Worm (Caenorhabditis elegans) whole organism, young adult: ENCODE results near the gene cyk-7.

Experiments
- F33H1.4 ChIP-seq: fragments of 200-800 bp; sonication (Bioruptor generic); IDR thresholded peaks from 2 replicates; pipeline ENCODE4 v1.3.6; 2022; ENCODE audit warnings: missing genetic modification reagents, missing genetic modification characterization, missing compliant biosample characterization
- ama-1 ChIP-seq, 3 experiments: fragments of 150-350 bp in 1 of 3; sonication (generic microtip) in 2 of 3; optimal IDR thresholded peaks; 2 replicates each; lab custom pipeline; 2014 to 2018; ENCODE audit warnings: missing biosample characterization in 2 of 3, missing genetic modification characterization in 2 of 3, missing genetic modification reagents in 2 of 3
- aptf-2 ChIP-seq: fragments of 200-800 bp; sonication (Bioruptor generic); conservative IDR thresholded peaks from 2 replicates; pipeline ENCODE4 v1.3.6; 2022; ENCODE audit warnings: missing genetic modification reagents, missing genetic modification characterization, missing compliant biosample characterization
- ceh-40 ChIP-seq: fragments of 200-800 bp; sonication (Bioruptor generic); IDR thresholded peaks from 2 replicates; pipeline ENCODE4 v1.3.6; 2022; ENCODE audit warnings: missing genetic modification characterization, missing compliant biosample characterization
- hmg-1.2 ChIP-seq: fragments of 200-800 bp; sonication (Bioruptor generic); IDR thresholded peaks from 2 replicates; pipeline ENCODE4 v1.3.6; 2022; ENCODE audit warnings: missing genetic modification reagents, missing genetic modification characterization, missing compliant biosample characterization
- hrde-1 ChIP-seq: sonication (generic microtip); optimal IDR thresholded peaks from 2 replicates; lab custom pipeline; 2016; ENCODE audit warnings: missing genetic modification characterization, mild to moderate bottlenecking, missing compliant biosample characterization, moderate library complexity, missing genotype, missing genetic modification reagents, borderline replicate concordance
- madf-8 ChIP-seq: fragments of 200-800 bp; sonication (Bioruptor generic); conservative IDR thresholded peaks from 2 replicates; pipeline ENCODE4 v1.3.6; 2022; ENCODE audit warnings: missing genetic modification reagents, missing genetic modification characterization, missing compliant biosample characterization
- snpc-4 ChIP-seq, 5 experiments: fragments of 150-350 bp in 1 of 5; sonication (generic microtip) in 4 of 5; optimal IDR thresholded peaks; 2 replicates each; lab custom pipeline; 2014 to 2018; ENCODE audit warnings: missing genetic modification characterization in 5 of 5, missing biosample characterization in 3 of 5, antibody characterized with exemption in 2 of 5, mild to moderate bottlenecking in 2 of 5, missing compliant biosample characterization in 2 of 5, missing genotype in 2 of 5, moderate library complexity in 2 of 5, missing genetic modification reagents in 1 of 5
- unc-62 ChIP-seq: fragments of 150-350 bp; optimal IDR thresholded peaks from 2 replicates; lab custom pipeline; 2014; ENCODE audit warnings: missing biosample characterization, missing genetic modification reagents, missing genetic modification characterization
- zfh-2 ChIP-seq: fragments of 200-800 bp; sonication (Bioruptor generic); conservative IDR thresholded peaks from 2 replicates; pipeline ENCODE4 v1.3.6; 2022; ENCODE audit warnings: missing genetic modification reagents, missing genetic modification characterization, missing compliant biosample characterization

DNA sequence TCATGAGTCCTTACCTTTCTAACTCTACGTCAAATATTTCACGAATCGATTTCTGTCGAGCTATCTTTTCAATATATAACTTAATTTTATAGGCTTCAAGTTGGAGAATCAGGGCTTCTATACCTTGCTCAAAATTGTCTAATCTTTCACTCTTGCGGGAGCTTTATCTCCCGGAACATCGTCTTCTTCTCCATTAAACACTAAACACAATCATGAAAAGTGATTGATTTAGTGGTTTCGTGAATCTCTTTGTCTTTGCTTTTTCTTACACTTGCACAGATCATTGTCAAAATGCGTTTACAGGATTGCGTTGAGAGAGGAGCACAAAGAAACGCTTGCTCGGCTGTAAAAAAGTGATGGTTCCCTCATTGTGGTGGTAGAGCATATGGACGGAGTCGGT is 6.8 kb downstream of the cyk-7 start:
- no peak for TF ChIP-seq hmg-1.2
- no peak for TF ChIP-seq ceh-40 (GFP tag; lab: Robert Waterston, UW)
- no peak for TF ChIP-seq ama-1 (optimal IDR thresholded peaks at IDR 0.05; lab: Kevin White, UChicago)
- TF ChIP-seq ama-1 (GFP tag; optimal IDR thresholded peaks at IDR 0.05; lab: Kevin White, UChicago): no peak
- no peak for TF ChIP-seq hrde-1
- TF ChIP-seq snpc-4 (GFP tag; optimal IDR thresholded peaks at IDR 0.05; lab: Kevin White, UChicago): no peak
- no peak for TF ChIP-seq snpc-4 (tag; optimal IDR thresholded peaks at IDR 0.05; lab: Kevin White, UChicago)
- no peak for TF ChIP-seq madf-8
- TF ChIP-seq F33H1.4 (GFP tag; lab: Robert Waterston, UW): no peak
- TF ChIP-seq unc-62 (GFP tag; lab: Kevin White, UChicago): no peak
- TF ChIP-seq aptf-2 (GFP tag; lab: Robert Waterston, UW): no peak
- no peak for TF ChIP-seq zfh-2 (GFP tag; lab: Robert Waterston, UW)
